Fruit fly (Drosophila melanogaster): ENCODE results near the gene CG32987.

The CG32987 gene

DNA sequence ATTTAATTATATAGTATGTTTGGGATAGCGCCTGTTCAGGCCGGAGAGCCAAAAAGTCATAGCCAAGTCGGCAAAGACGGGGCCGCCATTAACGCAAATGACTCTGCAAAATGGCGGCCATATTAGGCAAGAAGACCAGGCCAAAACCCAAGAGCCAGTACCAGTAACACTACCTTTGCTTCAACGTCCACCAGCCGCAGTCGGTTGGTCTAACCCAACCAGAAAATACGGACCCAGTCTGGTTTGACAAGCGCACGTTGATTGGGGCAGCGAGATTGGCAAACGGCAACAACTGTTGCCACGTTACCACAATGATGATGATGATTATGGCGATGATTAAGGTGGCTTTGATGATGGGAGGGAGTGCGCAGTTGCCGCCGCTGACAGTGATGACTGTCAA, 17.5 kb downstream of the CG32987 start:
- no peak for TF ChIP-seq Xrp1 (GFP tag; IDR thresholded peaks at IDR 0.05)
- no peak for TF ChIP-seq CG3847 (GFP tag; IDR thresholded peaks at IDR 0.05)
- no peak for TF ChIP-seq eyg (GFP tag; optimal IDR thresholded peaks at IDR 0.05)
- TF ChIP-seq lab (GFP tag; optimal IDR thresholded peaks at IDR 0.05) = no peak
- TF ChIP-seq Ptx1 (GFP tag; IDR thresholded peaks at IDR 0.05) = no peak
- no peak for TF ChIP-seq bowl (GFP tag; IDR thresholded peaks at IDR 0.05)
- TF ChIP-seq CG11093 (GFP tag; IDR thresholded peaks at IDR 0.05) = no peak
- no peak for TF ChIP-seq Drgx (GFP tag; IDR thresholded peaks at IDR 0.05)
- no peak for TF ChIP-seq CG17612 (GFP tag; IDR thresholded peaks at IDR 0.05)
- no peak for TF ChIP-seq lov (optimal IDR thresholded peaks at IDR 0.05)
- no peak for TF ChIP-seq lov (GFP tag; IDR thresholded peaks at IDR 0.05)
- TF ChIP-seq Chrac-16 (GFP tag; optimal IDR thresholded peaks at IDR 0.05) = no peak
- no peak for TF ChIP-seq CG11085 (GFP tag; IDR thresholded peaks at IDR 0.05)
- TF ChIP-seq CG30431 (GFP tag; optimal IDR thresholded peaks at IDR 0.05) = no peak
- no peak for TF ChIP-seq Meics (GFP tag; optimal IDR thresholded peaks at IDR 0.05)
- TF ChIP-seq btn (GFP tag; optimal IDR thresholded peaks at IDR 0.05) = no peak
- TF ChIP-seq bsh (GFP tag; optimal IDR thresholded peaks at IDR 0.05) = no peak
- peak; percentile 61 for TF ChIP-seq CG8478 (optimal IDR thresholded peaks at IDR 0.05)
- no peak for TF ChIP-seq br (optimal IDR thresholded peaks at IDR 0.05)
- no peak for TF ChIP-seq CG10654 (GFP tag; optimal IDR thresholded peaks at IDR 0.05)
- no peak for TF ChIP-seq CG8388 (GFP tag; optimal IDR thresholded peaks at IDR 0.05)
- no peak for TF ChIP-seq CG3065 (GFP tag; optimal IDR thresholded peaks at IDR 0.05)
- TF ChIP-seq Nf-YB (GFP tag; optimal IDR thresholded peaks at IDR 0.05) = peak; percentile 57
- peak; percentile 78 for TF ChIP-seq Nf-YC (tag; optimal IDR thresholded peaks at IDR 0.05)
- 0 out of 3 replicates have a peak, but pooled peaks have one; percentile 33 for TF ChIP-seq CG6175 (GFP tag; IDR thresholded peaks at IDR 0.05)
- TF ChIP-seq CG17802 (tag; optimal IDR thresholded peaks at IDR 0.05) = no peak
- no peak for TF ChIP-seq Fer1 (GFP tag; optimal IDR thresholded peaks at IDR 0.05)

dm6 chr2L:8884102-8884501, 20.5 kb downstream of the CG32987 start:
- no peak for TF ChIP-seq CG1024 (GFP tag; IDR thresholded peaks at IDR 0.05)
- TF ChIP-seq Dek (tag; optimal IDR thresholded peaks at IDR 0.05) = no peak
- peak; percentile 37 for TF ChIP-seq run (tag; optimal IDR thresholded peaks at IDR 0.05)
- TF ChIP-seq E2f1 (GFP tag; IDR thresholded peaks at IDR 0.05) = no peak
- peak; percentile 67 for TF ChIP-seq gsb-n (tag; optimal IDR thresholded peaks at IDR 0.05)
- TF ChIP-seq HmgD (GFP tag; optimal IDR thresholded peaks at IDR 0.05) = no peak
- no peak for TF ChIP-seq Max (GFP tag; optimal IDR thresholded peaks at IDR 0.05)
- peak; percentile 48 for TF ChIP-seq pros (GFP tag; optimal IDR thresholded peaks at IDR 0.05)
- no peak for TF ChIP-seq B-H1 (GFP tag; IDR thresholded peaks at IDR 0.05)
- TF ChIP-seq abd-A (tag; optimal IDR thresholded peaks at IDR 0.05) = peak; percentile 23
- TF ChIP-seq CG14014 (GFP tag; IDR thresholded peaks at IDR 0.05) = no peak
- no peak for TF ChIP-seq jumu (GFP tag; optimal IDR thresholded peaks at IDR 0.05)
- 0 out of 2 replicates have a peak, but pooled peaks have one; percentile 28 for TF ChIP-seq vvl (GFP tag; IDR thresholded peaks at IDR 0.05)
- TF ChIP-seq sug (tag; optimal IDR thresholded peaks at IDR 0.05) = no peak
- no peak for TF ChIP-seq CG13296 (GFP tag; optimal IDR thresholded peaks at IDR 0.05)
- peak in 1 of 2 experiments; percentile 60 for TF ChIP-seq tll (GFP tag; optimal IDR thresholded peaks at IDR 0.05)
- no peak for TF ChIP-seq Dip2 (GFP tag; IDR thresholded peaks at IDR 0.05)
- TF ChIP-seq nerfin-1 (tag; optimal IDR thresholded peaks at IDR 0.05) = peak; percentile 72

All from whole organism, embryonic.